Worm (Caenorhabditis elegans): ENCODE data around the gene Y39E4A.1.

DNA sequence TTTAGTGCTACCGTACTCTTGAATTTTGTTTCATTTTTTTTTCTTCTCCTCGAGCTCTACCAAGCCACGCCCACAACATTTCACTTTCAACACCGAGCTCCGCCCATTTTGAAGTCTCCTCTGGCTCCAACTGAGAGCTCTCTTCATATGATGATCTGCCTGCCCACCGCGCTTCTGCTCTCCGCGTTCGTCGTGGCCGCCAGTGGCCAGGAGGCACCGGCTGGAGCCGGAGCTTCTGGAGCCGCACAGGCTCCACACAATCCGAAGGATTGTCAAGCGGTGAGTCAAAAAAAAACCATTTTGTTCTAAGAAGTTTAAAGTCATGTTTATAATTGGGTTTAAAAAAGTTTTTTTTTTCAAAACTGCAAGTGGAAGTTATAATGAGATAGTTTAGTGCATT lies 40.8 kb upstream of the Y39E4A.1 start, which contains the start of gene flp-14:
- TF ChIP-seq him-1 (tag; optimal IDR thresholded peaks at IDR 0.05) (no peak), dao-5 (tag; optimal IDR thresholded peaks at IDR 0.05) (no peak)
